Worm (Caenorhabditis elegans) whole organism, late embryonic: Measurements from ENCODE around the gene his-40.

ENCODE experiments used
- ceh-2 ChIP-seq: sonication (generic microtip); optimal IDR thresholded peaks from 2 replicates; lab custom pipeline; 2016; ENCODE audit warnings: missing genotype, missing genetic modification characterization, missing compliant biosample characterization
- dve-1 ChIP-seq: sonication (generic microtip); optimal IDR thresholded peaks from 2 replicates; lab custom pipeline; 2017; ENCODE audit warnings: antibody characterized with exemption, mild to moderate bottlenecking, missing genetic modification characterization, missing compliant biosample characterization
- lim-6 ChIP-seq: sonication (generic microtip); optimal IDR thresholded peaks from 2 replicates; lab custom pipeline; 2016; ENCODE audit warnings: missing genetic modification characterization, missing compliant biosample characterization
- pag-3 ChIP-seq: sonication (generic microtip); optimal IDR thresholded peaks from 2 replicates; lab custom pipeline; 2016; ENCODE audit warnings: missing compliant biosample characterization, missing genetic modification characterization, borderline replicate concordance

ce11 chrX:7315329-7315728 lies 5.4 kb downstream of the his-40 start, which contains the start of gene spp-3:
- TF ChIP-seq dve-1 (tag; lab: Kevin White, UChicago) (no peak), pag-3 (no peak), ceh-2 (no peak), lim-6 (no peak)
